Worm (Caenorhabditis elegans): Measurements from ENCODE around the gene T19D7.5.

DNA sequence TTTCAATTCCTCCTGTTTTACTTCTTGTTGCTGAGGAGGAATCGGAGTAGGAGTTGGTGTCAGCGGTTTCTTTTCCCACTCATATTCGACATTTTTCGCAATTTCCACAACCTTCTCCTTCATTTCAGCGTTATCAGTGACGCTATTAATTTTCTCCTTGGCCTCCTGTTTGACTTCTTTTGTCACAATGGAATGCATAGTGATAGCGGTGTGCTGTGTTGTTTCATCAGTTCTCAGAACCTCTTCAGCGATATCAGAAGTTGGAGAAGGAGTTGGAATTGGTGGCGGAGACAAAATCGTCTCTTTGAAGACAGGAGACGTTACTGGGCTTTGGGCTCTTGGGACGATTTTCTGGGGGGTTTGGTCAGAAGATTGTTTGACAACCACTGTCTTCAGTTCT lies 19.5 kb downstream of the T19D7.5 start:
- TF ChIP-seq gmeb-2 (tag; optimal IDR thresholded peaks at IDR 0.05) (no peak), rnt-1 (tag; optimal IDR thresholded peaks at IDR 0.05) (no peak), mec-3 (tag; optimal IDR thresholded peaks at IDR 0.05; ENCODE audit: borderline replicate concordance) (no peak), nhr-11 (tag; optimal IDR thresholded peaks at IDR 0.05) (no peak), Y22D7AL.16 (tag; optimal IDR thresholded peaks at IDR 0.05) (no peak), C08G9.2 (tag; optimal IDR thresholded peaks at IDR 0.05) (no peak), unc-86 (tag; optimal IDR thresholded peaks at IDR 0.05) (no peak), ceh-9 (tag; optimal IDR thresholded peaks at IDR 0.05) (no peak), ceh-34 (tag; optimal IDR thresholded peaks at IDR 0.05) (no peak), ztf-16 (tag; optimal IDR thresholded peaks at IDR 0.05) (no peak), ceh-22 (tag; optimal IDR thresholded peaks at IDR 0.05) (no peak), hlh-30 (tag; optimal IDR thresholded peaks at IDR 0.05; ENCODE audit: insufficient read depth) (no peak), ama-1 (optimal IDR thresholded peaks at IDR 0.05) (no peak), ceh-30 (tag; optimal IDR thresholded peaks at IDR 0.05) (no peak)

All from whole organism, late embryonic.